Fruit fly (Drosophila melanogaster): ENCODE measurements around the gene Ca-beta.

Ca-beta gene

dm6 chr2L:11121614-11122013 is 81.7 kb downstream of the Ca-beta start, which contains the start of gene Dnaaf4:
Gene Dnaaf4, minus strand, starts transcription at chr2L:11121714.
- no peak for TF ChIP-seq Myc (optimal IDR thresholded peaks at IDR 0.05)
- TF ChIP-seq psq (optimal IDR thresholded peaks at IDR 0.05), result no peak
- no peak for TF ChIP-seq Sin3A (optimal IDR thresholded peaks at IDR 0.05)
- no peak for TF ChIP-seq insv (optimal IDR thresholded peaks at IDR 0.05)
- TF ChIP-seq ttk (optimal IDR thresholded peaks at IDR 0.05), result no peak
- no peak for TF ChIP-seq h (optimal IDR thresholded peaks at IDR 0.05)

dm6 chr2L:11119966-11120517 is 83.3 kb downstream of the Ca-beta start, which contains the start of gene CG6230:
Gene CG6230, minus strand, starts transcription at chr2L:11120319.
- no peak for TF ChIP-seq Sin3A (optimal IDR thresholded peaks at IDR 0.05)
- TF ChIP-seq insv (optimal IDR thresholded peaks at IDR 0.05), result no peak
- no peak for TF ChIP-seq ttk (optimal IDR thresholded peaks at IDR 0.05)
- no peak for TF ChIP-seq Myc (optimal IDR thresholded peaks at IDR 0.05)
- TF ChIP-seq psq (optimal IDR thresholded peaks at IDR 0.05), result no peak
- TF ChIP-seq h (optimal IDR thresholded peaks at IDR 0.05), result no peak

DNA sequence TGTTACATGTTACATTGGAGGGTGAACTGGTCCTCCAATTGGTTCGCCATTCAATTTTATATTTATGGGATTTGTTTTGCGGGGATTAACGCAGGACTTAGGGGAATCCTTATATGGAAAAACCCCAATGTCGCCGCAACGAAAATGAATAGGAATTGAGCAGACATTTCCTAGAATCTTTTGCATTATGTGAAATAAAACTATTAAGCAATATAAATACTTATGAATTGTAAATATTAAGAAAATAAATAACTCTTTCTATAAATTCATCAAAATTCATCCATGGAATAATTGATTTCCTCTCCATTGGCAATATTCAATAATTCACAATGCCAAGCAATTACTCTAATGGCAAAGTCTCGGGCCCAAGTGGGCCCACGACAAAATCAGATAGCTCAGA is 89.6 kb downstream of the Ca-beta start, which contains the start of gene Gr32a:
TSS of gene Gr32a (plus strand) at position 301 of the 400 bp plus-strand sequence.
- TF ChIP-seq ttk (optimal IDR thresholded peaks at IDR 0.05), result no peak

dm6 chr2L:11113011-11113528 is 90.3 kb downstream of the Ca-beta start, which contains the start of gene Idua:
Gene Idua, minus strand, starts transcription at chr2L:11113061.
- no peak for TF ChIP-seq h (optimal IDR thresholded peaks at IDR 0.05)
- TF ChIP-seq psq (optimal IDR thresholded peaks at IDR 0.05), result no peak
- no peak for TF ChIP-seq insv (optimal IDR thresholded peaks at IDR 0.05)
- TF ChIP-seq Myc (optimal IDR thresholded peaks at IDR 0.05), result no peak
- no peak for TF ChIP-seq Sin3A (optimal IDR thresholded peaks at IDR 0.05)

- TF ChIP-seq insv (optimal IDR thresholded peaks at IDR 0.05) (no peak), h (optimal IDR thresholded peaks at IDR 0.05) (peak; percentile 34)
These were observed 96.8 kb downstream of the Ca-beta start, which contains the start of gene Reps for dm6 chr2L:11106562-11106962. Gene Reps, minus strand, starts transcription at chr2L:11106645.
